Fruit fly (Drosophila melanogaster) whole organism, embryonic: ENCODE measurements around the gene VhaAC45RP.

Source experiments
- Antp ChIP-seq: fragments of 200-800 bp; sonication (Bioruptor generic); optimal IDR thresholded peaks from 3 replicates; lab custom pipeline; 2016; ENCODE audit warnings: missing biosample characterization, missing genetic modification characterization
- Atf6 ChIP-seq: fragments of 200-800 bp; sonication (Bioruptor generic); IDR thresholded peaks from 2 replicates; pipeline ENCODE4 v1.3.6; 2022; ENCODE audit warnings: missing biosample characterization, missing genetic modification characterization
- CG10979 ChIP-seq: fragments of 200-800 bp; sonication (Bioruptor generic); optimal IDR thresholded peaks from 2 replicates; lab custom pipeline; 2018; ENCODE audit warnings: missing biosample characterization, mild to moderate bottlenecking, missing genetic modification characterization, moderate library complexity
- CG11247 ChIP-seq: fragments of 200-800 bp; sonication (Bioruptor generic); IDR thresholded peaks from 2 replicates; pipeline ENCODE4 v1.3.6; 2022; ENCODE audit warnings: missing biosample characterization, missing genetic modification characterization
- CG11398 ChIP-seq: fragments of 200-800 bp; sonication (Bioruptor generic); optimal IDR thresholded peaks from 2 replicates; lab custom pipeline; 2016; ENCODE audit warnings: missing biosample characterization, missing genetic modification characterization
- CG12769 ChIP-seq: fragments of 200-800 bp; sonication (Bioruptor generic); optimal IDR thresholded peaks from 2 replicates; lab custom pipeline; 2019; ENCODE audit warnings: missing biosample characterization, mild to moderate bottlenecking, missing genetic modification characterization, moderate library complexity
- CG13775 ChIP-seq: fragments of 200-800 bp; sonication (Bioruptor generic); optimal IDR thresholded peaks from 3 replicates; lab custom pipeline; 2017; ENCODE audit warnings: missing biosample characterization, mild to moderate bottlenecking, missing genetic modification characterization
- CG17361 ChIP-seq: fragments of 200-800 bp; sonication (Bioruptor generic); IDR thresholded peaks from 3 replicates; pipeline ENCODE4 v1.3.6; 2022; ENCODE audit warnings: missing biosample characterization, missing genetic modification characterization
- CG17829 ChIP-seq: fragments of 200-800 bp; optimal IDR thresholded peaks from 2 replicates; lab custom pipeline; 2019; ENCODE audit warnings: missing biosample characterization, mild to moderate bottlenecking, missing genetic modification characterization, moderate library complexity
- CG2202 ChIP-seq: fragments of 200-800 bp; sonication (Bioruptor generic); optimal IDR thresholded peaks from 2 replicates; lab custom pipeline; 2018; ENCODE audit warnings: missing biosample characterization, mild to moderate bottlenecking, missing genetic modification characterization
- CG3847 ChIP-seq: fragments of 200-800 bp; sonication (Bioruptor generic); IDR thresholded peaks from 2 replicates; pipeline ENCODE4 v1.3.6; 2022; ENCODE audit warnings: missing biosample characterization, missing genetic modification characterization
- CG42726 ChIP-seq: fragments of 200-800 bp; sonication (Bioruptor generic); IDR thresholded peaks from 2 replicates; pipeline ENCODE4 v1.3.6; 2022; ENCODE audit warnings: missing biosample characterization, missing genetic modification characterization; ENCODE audit not compliant: partially characterized antibody
- CG4282 ChIP-seq: fragments of 200-800 bp; sonication (Bioruptor generic); optimal IDR thresholded peaks from 2 replicates; lab custom pipeline; 2016; ENCODE audit warnings: missing biosample characterization, missing genetic modification characterization
- CG4328 ChIP-seq: fragments of 200-800 bp; sonication (Bioruptor generic); optimal IDR thresholded peaks from 3 replicates; lab custom pipeline; 2017; ENCODE audit warnings: missing biosample characterization, missing genetic modification reagents, missing genetic modification characterization
- CG4854 ChIP-seq: fragments of 200-800 bp; sonication (Bioruptor generic); optimal IDR thresholded peaks from 2 replicates; lab custom pipeline; 2016; ENCODE audit warnings: missing biosample characterization, missing genetic modification characterization, inconsistent platforms
- CG7928 ChIP-seq: fragments of 200-800 bp; sonication (Bioruptor generic); optimal IDR thresholded peaks from 2 replicates; lab custom pipeline; 2017; ENCODE audit warnings: missing biosample characterization, mild to moderate bottlenecking, missing genetic modification characterization
- CHES-1-like ChIP-seq: fragments of 200-800 bp; sonication (Bioruptor generic); optimal IDR thresholded peaks from 2 replicates; lab custom pipeline; 2016; ENCODE audit warnings: missing biosample characterization, missing genetic modification characterization
- H15 ChIP-seq: fragments of 200-800 bp; sonication (Bioruptor generic); IDR thresholded peaks from 3 replicates; pipeline ENCODE4 v1.3.6; 2022; ENCODE audit warnings: missing biosample characterization, missing genetic modification characterization
- HLH4C ChIP-seq: fragments of 200-800 bp; sonication (Bioruptor generic); IDR thresholded peaks from 3 replicates; pipeline ENCODE4 v1.3.6; 2022; ENCODE audit warnings: missing biosample characterization, missing genetic modification characterization; ENCODE audit not compliant: partially characterized antibody
- Hey ChIP-seq: fragments of 200-800 bp; sonication (Bioruptor generic); optimal IDR thresholded peaks from 3 replicates; lab custom pipeline; 2018; ENCODE audit warnings: missing biosample characterization, mild to moderate bottlenecking, missing genetic modification characterization
- Hr39 ChIP-seq: fragments of >200 bp; optimal IDR thresholded peaks from 2 replicates; lab custom pipeline; 2017
- Hsf ChIP-seq: fragments of 200-800 bp; sonication (Bioruptor generic); optimal IDR thresholded peaks from 3 replicates; lab custom pipeline; 2016; ENCODE audit warnings: missing biosample characterization, missing genetic modification characterization
- MBD-R2 ChIP-seq: fragments of 200-800 bp; sonication (Bioruptor generic); IDR thresholded peaks from 2 replicates; pipeline ENCODE4 v1.3.6; 2022; ENCODE audit warnings: missing biosample characterization, missing genetic modification characterization
- MESR4 ChIP-seq: fragments of 200-800 bp; sonication (Bioruptor generic); optimal IDR thresholded peaks from 2 replicates; lab custom pipeline; 2018; ENCODE audit warnings: missing biosample characterization, mild to moderate bottlenecking, missing genetic modification characterization, moderate library complexity
- Mes4 ChIP-seq: fragments of 200-800 bp; sonication (Bioruptor generic); optimal IDR thresholded peaks from 2 replicates; lab custom pipeline; 2016; ENCODE audit warnings: missing biosample characterization, missing genetic modification characterization
- Scr ChIP-seq: fragments of 200-800 bp; sonication (Bioruptor generic); IDR thresholded peaks from 2 replicates; pipeline ENCODE4 v1.3.6; 2022; ENCODE audit warnings: missing biosample characterization, missing genetic modification characterization; ENCODE audit not compliant: partially characterized antibody
- al ChIP-seq: fragments of 200-800 bp; sonication (Bioruptor generic); IDR thresholded peaks from 2 replicates; pipeline ENCODE4 v1.3.6; 2022; ENCODE audit warnings: missing biosample characterization, missing genetic modification characterization
- chinmo ChIP-seq: fragments of 200-800 bp; sonication (Bioruptor generic); IDR thresholded peaks from 4 replicates; pipeline ENCODE4 v1.3.6; 2022; ENCODE audit warnings: missing biosample characterization, missing genetic modification characterization; ENCODE audit not compliant: partially characterized antibody
- cwo ChIP-seq: fragments of 200-800 bp; sonication (Bioruptor generic); optimal IDR thresholded peaks from 3 replicates; lab custom pipeline; 2017; ENCODE audit warnings: missing biosample characterization, missing genetic modification characterization, mild to moderate bottlenecking, moderate library complexity, missing genetic modification reagents
- dimm ChIP-seq: fragments of 200-800 bp; sonication (Bioruptor generic); IDR thresholded peaks from 2 replicates; pipeline ENCODE4 v1.3.6; 2022; ENCODE audit warnings: missing biosample characterization, missing genetic modification characterization
- emc ChIP-seq: fragments of 200-800 bp; sonication (Bioruptor generic); optimal IDR thresholded peaks from 2 replicates; lab custom pipeline; 2016; ENCODE audit warnings: missing biosample characterization, missing genetic modification characterization
- ems ChIP-seq: fragments of 200-800 bp; sonication (Bioruptor generic); optimal IDR thresholded peaks from 3 replicates; lab custom pipeline; 2016; ENCODE audit warnings: missing biosample characterization, missing genetic modification characterization
- esg ChIP-seq: fragments of 200-800 bp; sonication (Bioruptor generic); conservative IDR thresholded peaks from 2 replicates; pipeline ENCODE4 v1.3.6; 2022; ENCODE audit warnings: missing biosample characterization, missing genetic modification characterization
- fd96Cb ChIP-seq: fragments of 200-800 bp; sonication (Bioruptor generic); optimal IDR thresholded peaks from 2 replicates; lab custom pipeline; 2018; ENCODE audit warnings: missing biosample characterization, mild to moderate bottlenecking, missing genetic modification characterization, moderate library complexity
- her ChIP-seq: fragments of 200-800 bp; sonication (Bioruptor generic); optimal IDR thresholded peaks from 2 replicates; lab custom pipeline; 2016; ENCODE audit warnings: missing biosample characterization, missing genetic modification characterization
- mirr ChIP-seq: fragments of 200-800 bp; sonication (Bioruptor generic); optimal IDR thresholded peaks from 3 replicates; lab custom pipeline; 2018; ENCODE audit warnings: missing biosample characterization, mild to moderate bottlenecking, missing genetic modification characterization
- mld ChIP-seq: fragments of 200-800 bp; sonication (Bioruptor generic); IDR thresholded peaks from 3 replicates; pipeline ENCODE4 v1.3.6; 2022; ENCODE audit warnings: missing biosample characterization, missing genetic modification characterization; ENCODE audit not compliant: partially characterized antibody
- pb ChIP-seq: fragments of 200-800 bp; sonication (Bioruptor generic); optimal IDR thresholded peaks from 3 replicates; lab custom pipeline; 2016; ENCODE audit warnings: missing biosample characterization, missing genetic modification characterization
- peb ChIP-seq: fragments of 200-800 bp; sonication (Bioruptor generic); IDR thresholded peaks from 2 replicates; pipeline ENCODE4 v1.3.6; 2022; ENCODE audit warnings: missing biosample characterization, missing genetic modification characterization
- prd ChIP-seq, 3 experiments: fragments of >200 bp in 2 of 3; fragments of 200-800 bp in 1 of 3; sonication (Bioruptor generic) in 1 of 3; optimal IDR thresholded peaks in 2 of 3; IDR thresholded peaks in 1 of 3; 2 replicates in 2 of 3; 3 replicates in 1 of 3; pipeline versions ENCODE4 v1.3.6 to Lab custom; 2017 to 2022; ENCODE audit warnings: missing biosample characterization in 1 of 3, missing genetic modification characterization in 1 of 3
- sc ChIP-seq, 3 experiments: fragments of >200 bp in 2 of 3; fragments of 200-800 bp in 1 of 3; sonication (Bioruptor generic) in 1 of 3; optimal IDR thresholded peaks; 2 replicates in 2 of 3; 3 replicates in 1 of 3; lab custom pipeline; 2017; ENCODE audit warnings: mild to moderate bottlenecking in 1 of 3, missing biosample characterization in 1 of 3, missing genetic modification characterization in 1 of 3, missing genetic modification reagents in 1 of 3
- sens-2 ChIP-seq: fragments of 200-800 bp; sonication (Bioruptor generic); IDR thresholded peaks from 2 replicates; pipeline ENCODE4 v1.3.6; 2022; ENCODE audit warnings: missing biosample characterization, missing genetic modification characterization
- seq ChIP-seq: fragments of 200-800 bp; sonication (Bioruptor generic); IDR thresholded peaks from 2 replicates; pipeline ENCODE4 v1.3.6; 2022; ENCODE audit warnings: missing biosample characterization, missing genetic modification characterization
- sob ChIP-seq: fragments of 200-800 bp; sonication (Bioruptor generic); IDR thresholded peaks from 2 replicates; pipeline ENCODE4 v1.3.6; 2022; ENCODE audit warnings: missing biosample characterization, missing genetic modification characterization
- sr ChIP-seq: fragments of 200-800 bp; sonication (Bioruptor generic); IDR thresholded peaks from 3 replicates; pipeline ENCODE4 v1.3.6; 2022; ENCODE audit warnings: missing biosample characterization, missing genetic modification characterization
- unc-4 ChIP-seq: fragments of 200-800 bp; sonication (Bioruptor generic); IDR thresholded peaks from 2 replicates; pipeline ENCODE4 v1.3.6; 2022; ENCODE audit warnings: missing biosample characterization, missing genetic modification characterization; ENCODE audit not compliant: partially characterized antibody
- vnd ChIP-seq: fragments of 200-800 bp; sonication (Bioruptor generic); IDR thresholded peaks from 3 replicates; pipeline ENCODE4 v1.3.6; 2022; ENCODE audit warnings: missing biosample characterization, missing genetic modification characterization; ENCODE audit not compliant: partially characterized antibody
- wek ChIP-seq: fragments of 200-800 bp; sonication (Bioruptor generic); optimal IDR thresholded peaks from 3 replicates; lab custom pipeline; 2018; ENCODE audit warnings: missing biosample characterization, mild to moderate bottlenecking, missing genetic modification characterization, moderate library complexity
- zfh1 ChIP-seq: fragments of 200-800 bp; sonication (Bioruptor generic); IDR thresholded peaks from 3 replicates; pipeline ENCODE4 v1.3.6; 2022; ENCODE audit warnings: missing biosample characterization, missing genetic modification characterization

VhaAC45RP gene

DNA sequence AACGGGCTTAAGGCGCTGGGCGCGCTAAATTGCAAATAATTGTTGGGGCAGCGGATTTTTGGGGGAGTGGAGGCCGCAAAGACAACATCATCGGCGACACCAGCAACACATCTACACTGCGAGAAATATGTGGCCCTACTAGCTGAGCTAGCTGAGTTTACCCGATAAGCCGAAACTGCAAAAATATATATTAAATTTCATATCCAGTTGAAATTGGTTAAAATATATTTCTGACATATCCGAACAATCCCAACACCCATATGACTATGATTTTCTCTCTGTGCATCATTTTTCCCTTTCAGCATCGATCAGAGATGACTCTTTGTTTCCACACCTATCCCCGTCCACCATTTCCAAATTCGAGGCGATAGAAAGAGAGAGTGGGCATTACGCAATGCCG, 23.6 kb upstream of the VhaAC45RP start (continued):
- TF ChIP-seq CG11398 (GFP tag; lab: Kevin White, UChicago) (no peak), Hsf (GFP tag; lab: Kevin White, UChicago) (peak; percentile 62), chinmo (GFP tag; lab: Robert Waterston, UW) (no peak), H15 (peak; percentile 79; the same call in 2 of the 3 replicates), sens-2 (GFP tag; lab: Robert Waterston, UW) (0 out of 2 replicates have a peak, but pooled peaks have one; percentile 27), CG12769 (tag; lab: Kevin White, UChicago) (peak; percentile 80), MESR4 (GFP tag; lab: Kevin White, UChicago) (no peak), sc (optimal IDR thresholded peaks at IDR 0.05; lab: Kevin White, UChicago) (no peak), sc (GFP tag; optimal IDR thresholded peaks at IDR 0.05; lab: Kevin White, UChicago) (peak; percentile 21), her (peak; percentile 3), cwo (GFP tag; lab: Kevin White, UChicago) (peak; percentile 52), Mes4 (GFP tag; lab: Kevin White, UChicago) (peak; percentile 44), dimm (peak; percentile 47; the same call in 1 of the 2 replicates), CHES-1-like (GFP tag; lab: Kevin White, UChicago) (peak; percentile 21), fd96Cb (tag; lab: Kevin White, UChicago) (peak; percentile 73), Hey (tag; lab: Kevin White, UChicago) (no peak), mld (GFP tag; lab: Robert Waterston, UW) (no peak), CG4854 (GFP tag; lab: Kevin White, UChicago) (peak; percentile 36), emc (peak; percentile 26), peb (GFP tag; lab: Robert Waterston, UW) (peak; percentile 59; the same call in 1 of the 2 replicates), CG13775 (peak; percentile 23), sr (GFP tag; lab: Robert Waterston, UW) (peak; percentile 57; the same call in 1 of the 3 replicates), al (GFP tag; lab: Robert Waterston, UW) (peak; percentile 35; the same call in 1 of the 2 replicates), prd (optimal IDR thresholded peaks at IDR 0.05; lab: Kevin White, UChicago) (no peak), prd (GFP tag; IDR thresholded peaks at IDR 0.05; lab: Robert Waterston, UW) (peak; percentile 88), HLH4C (GFP tag; lab: Robert Waterston, UW) (no peak), zfh1 (peak; percentile 81), Atf6 (GFP tag; lab: Robert Waterston, UW) (peak; percentile 78), CG4328 (peak; percentile 62), CG4282 (no peak), unc-4 (no peak), mirr (no peak), MBD-R2 (GFP tag; lab: Robert Waterston, UW) (peak; percentile 45; the same call in 1 of the 2 replicates), Scr (GFP tag; lab: Robert Waterston, UW) (no peak), ems (peak; percentile 24), CG7928 (GFP tag; lab: Kevin White, UChicago) (no peak), seq (GFP tag; lab: Robert Waterston, UW) (peak; percentile 49; the same call in 1 of the 2 replicates), CG10979 (tag; lab: Kevin White, UChicago) (peak; percentile 74), esg (GFP tag; lab: Robert Waterston, UW) (peak; percentile 80), wek (GFP tag; lab: Kevin White, UChicago) (peak; percentile 28), pb (no peak), CG17361 (GFP tag; lab: Robert Waterston, UW) (peak; percentile 77; the same call in 2 of the 3 replicates), CG11247 (GFP tag; lab: Robert Waterston, UW) (peak; percentile 67), Antp (GFP tag; lab: Kevin White, UChicago) (peak; percentile 51), vnd (GFP tag; lab: Robert Waterston, UW) (no peak), CG3847 (GFP tag; lab: Robert Waterston, UW) (peak; percentile 52; the same call in 1 of the 2 replicates), CG17829 (tag; lab: Kevin White, UChicago) (peak; percentile 67), CG2202 (tag; lab: Kevin White, UChicago) (no peak), CG42726 (GFP tag; lab: Robert Waterston, UW) (no peak), Hr39 (lab: Kevin White, UChicago) (no peak), sob (peak; percentile 85)
